Fruit fly (Drosophila melanogaster) whole organism, prepupa: ENCODE results near the gene dos.

Experiments used
- Blimp-1 ChIP-seq: fragments of 200-800 bp; sonication (Bioruptor generic); optimal IDR thresholded peaks from 3 replicates; lab custom pipeline; 2017; ENCODE audit warnings: missing biosample characterization, missing genetic modification characterization, mild to moderate bottlenecking, moderate library complexity, missing genetic modification reagents
- CG11294 ChIP-seq: fragments of 200-800 bp; sonication (Bioruptor generic); IDR thresholded peaks from 2 replicates; pipeline ENCODE4 v1.3.6; 2022; ENCODE audit warnings: missing biosample characterization, missing genetic modification characterization
- CG11762 ChIP-seq: fragments of 200-800 bp; sonication (Bioruptor generic); optimal IDR thresholded peaks from 3 replicates; lab custom pipeline; 2016; ENCODE audit warnings: missing biosample characterization, missing genetic modification characterization; ENCODE audit not compliant: insufficient read depth
- CG11902 ChIP-seq: fragments of 200-800 bp; sonication (Bioruptor generic); optimal IDR thresholded peaks from 3 replicates; lab custom pipeline; 2016; ENCODE audit warnings: missing biosample characterization, missing genetic modification characterization
- CG7368 ChIP-seq: fragments of 200-800 bp; sonication (Bioruptor generic); optimal IDR thresholded peaks from 3 replicates; lab custom pipeline; 2016; ENCODE audit warnings: missing biosample characterization, missing genetic modification characterization
- CG9139 ChIP-seq: fragments of 200-800 bp; sonication (Bioruptor generic); optimal IDR thresholded peaks from 3 replicates; lab custom pipeline; 2017; ENCODE audit warnings: missing biosample characterization, mild to moderate bottlenecking, missing genetic modification characterization
- Gug ChIP-seq: fragments of 200-800 bp; sonication (Bioruptor generic); IDR thresholded peaks from 2 replicates; pipeline ENCODE4 v1.3.6; 2022; ENCODE audit warnings: missing biosample characterization, missing genetic modification characterization
- Hr39 ChIP-seq: fragments of 200-800 bp; sonication (Bioruptor generic); optimal IDR thresholded peaks from 2 replicates; lab custom pipeline; 2016; ENCODE audit warnings: missing biosample characterization, missing genetic modification characterization
- Lpt ChIP-seq: fragments of 200-800 bp; sonication (Bioruptor generic); optimal IDR thresholded peaks from 3 replicates; lab custom pipeline; 2016; ENCODE audit warnings: missing biosample characterization, missing genetic modification characterization
- OdsH ChIP-seq: fragments of 200-800 bp; sonication (Bioruptor generic); optimal IDR thresholded peaks from 3 replicates; lab custom pipeline; 2016; ENCODE audit warnings: missing biosample characterization, missing genetic modification characterization
- Smox ChIP-seq: fragments of 200-800 bp; sonication (Bioruptor generic); optimal IDR thresholded peaks from 3 replicates; lab custom pipeline; 2016; ENCODE audit warnings: missing biosample characterization, missing genetic modification characterization
- ss ChIP-seq, 2 experiments: fragments of 200-800 bp; sonication (Bioruptor generic); optimal IDR thresholded peaks; 2 replicates in 1 of 2; 3 replicates in 1 of 2; lab custom pipeline; 2017 to 2018; ENCODE audit warnings: mild to moderate bottlenecking in 2 of 2, missing biosample characterization in 2 of 2, missing genetic modification characterization in 2 of 2, moderate library complexity in 1 of 2
- svp ChIP-seq: fragments of 200-800 bp; sonication (Bioruptor generic); peaks from one replicate; lab custom pipeline; 2016; ENCODE audit warnings: missing biosample characterization, missing genetic modification characterization
- topi ChIP-seq: fragments of 200-800 bp; sonication (Bioruptor generic); optimal IDR thresholded peaks from 3 replicates; lab custom pipeline; 2016; ENCODE audit warnings: missing biosample characterization, missing genetic modification characterization

DNA sequence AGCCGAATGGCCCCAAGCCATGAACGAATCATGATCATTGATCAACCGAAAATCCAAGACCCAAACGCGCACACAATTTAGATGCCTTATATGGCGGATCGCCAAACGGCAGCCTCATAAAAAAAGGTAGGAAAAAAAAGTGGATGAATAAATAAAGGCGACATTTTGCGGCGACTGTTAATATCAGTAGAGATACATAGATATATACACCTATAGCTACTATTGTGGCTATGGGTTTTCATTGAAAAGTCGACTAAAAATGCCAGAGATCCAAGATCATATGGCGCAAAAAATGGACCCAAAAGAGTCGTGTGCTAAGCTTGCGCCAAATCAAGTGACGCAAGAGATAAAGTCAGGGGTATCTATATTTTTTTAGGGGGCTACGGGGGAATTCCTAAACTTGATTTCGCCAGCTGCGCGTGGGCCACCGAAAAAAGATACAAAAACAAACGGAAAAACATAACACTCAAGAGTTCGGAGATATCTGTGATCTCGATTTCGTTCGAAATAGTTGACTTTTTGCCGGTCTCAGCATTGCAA, 38.0 kb upstream of the dos start:
- TF ChIP-seq CG11902 (no peak), ss (GFP tag; optimal IDR thresholded peaks at IDR 0.05; lab: Kevin White, UChicago) (no peak), CG11294 (no peak), CG7368 (no peak), svp (no peak), Lpt (GFP tag; lab: Kevin White, UChicago) (no peak), CG11762 (GFP tag; lab: Kevin White, UChicago) (no peak), CG9139 (GFP tag; lab: Kevin White, UChicago) (no peak), Smox (GFP tag; lab: Kevin White, UChicago) (no peak), OdsH (GFP tag; lab: Kevin White, UChicago) (no peak), Gug (no peak), topi (GFP tag; lab: Kevin White, UChicago) (no peak), Hr39 (no peak), Blimp-1 (GFP tag; lab: Kevin White, UChicago) (no peak)
